Worm (Caenorhabditis elegans) whole organism, late embryonic: Measurements from ENCODE around the gene M176.5.

ENCODE experiments used
- hlh-13 ChIP-seq: fragments of 200-800 bp; sonication (Bioruptor generic); optimal IDR thresholded peaks from 2 replicates; lab custom pipeline; 2018; ENCODE audit warnings: mild to moderate bottlenecking, missing genetic modification characterization, missing compliant biosample characterization
- nhr-11 ChIP-seq: fragments of 150-350 bp; optimal IDR thresholded peaks from 2 replicates; lab custom pipeline; 2014; ENCODE audit warnings: missing biosample characterization, missing genetic modification characterization
- nhr-232 ChIP-seq: sonication (generic microtip); optimal IDR thresholded peaks from 2 replicates; lab custom pipeline; 2016; ENCODE audit warnings: missing genetic modification characterization, missing compliant biosample characterization
- pros-1 ChIP-seq: fragments of 150-350 bp; optimal IDR thresholded peaks from 2 replicates; lab custom pipeline; 2014; ENCODE audit warnings: missing biosample characterization, missing genetic modification reagents, missing genetic modification characterization
- ref-2 ChIP-seq: sonication (generic microtip); optimal IDR thresholded peaks from 2 replicates; lab custom pipeline; 2016; ENCODE audit warnings: missing genetic modification characterization, missing compliant biosample characterization
- tbx-7 ChIP-seq: sonication (generic microtip); optimal IDR thresholded peaks from 2 replicates; lab custom pipeline; 2016; ENCODE audit warnings: missing genotype, missing genetic modification characterization, missing compliant biosample characterization
- zip-5 ChIP-seq: sonication (generic microtip); optimal IDR thresholded peaks from 2 replicates; lab custom pipeline; 2016; ENCODE audit warnings: missing genetic modification characterization, missing compliant biosample characterization

- TF ChIP-seq tbx-7 (no peak), hlh-13 (GFP tag; lab: Kevin White, UChicago) (no peak), ref-2 (tag; lab: Kevin White, UChicago) (no peak), zip-5 (tag; lab: Kevin White, UChicago) (no peak), nhr-232 (tag; lab: Kevin White, UChicago) (no peak), nhr-11 (tag; lab: Kevin White, UChicago) (no peak), pros-1 (no peak)
These were observed 38.6 kb upstream of the M176.5 start, which contains the start of gene chil-22 for ce11 chrII:9466095-9466494.
